Fruit fly (Drosophila melanogaster): Measurements from ENCODE around the gene CG15820.
A peak's percentile ranks its signal among the peaks of the same experiment; 100 is the strongest.

CG15820 gene

dm6 chr3L:2162019-2162418 is 12.1 kb downstream of the CG15820 start (continued):
- TF ChIP-seq Scr (GFP tag; IDR thresholded peaks at IDR 0.05; ENCODE audit: partially characterized antibody) (no peak), Chrac-16 (GFP tag; optimal IDR thresholded peaks at IDR 0.05) (peak; percentile 48), p53 (GFP tag; optimal IDR thresholded peaks at IDR 0.05) (peak; percentile 20), cas (GFP tag; IDR thresholded peaks at IDR 0.05) (no peak), HmgZ (tag; optimal IDR thresholded peaks at IDR 0.05) (peak; percentile 40), Dll (GFP tag; IDR thresholded peaks at IDR 0.05; ENCODE audit: partially characterized antibody) (no peak), CG12104 (GFP tag; optimal IDR thresholded peaks at IDR 0.05) (peak; percentile 47), MESR4 (GFP tag; optimal IDR thresholded peaks at IDR 0.05) (no peak), CG9817 (tag; optimal IDR thresholded peaks at IDR 0.05) (peak; percentile 59), D (optimal IDR thresholded peaks at IDR 0.05) (no peak), D (GFP tag; optimal IDR thresholded peaks at IDR 0.05) (peak; percentile 80), CG34224 (GFP tag; IDR thresholded peaks at IDR 0.05; ENCODE audit: partially characterized antibody) (no peak), Mrtf (GFP tag; IDR thresholded peaks at IDR 0.05) (0 out of 3 replicates have a peak, but pooled peaks have one; percentile 44), danr (GFP tag; IDR thresholded peaks at IDR 0.05) (peak; percentile 49; the same call in 1 of the 2 replicates), Jarid2 (GFP tag; optimal IDR thresholded peaks at IDR 0.05) (peak; percentile 7), gro (GFP tag; optimal IDR thresholded peaks at IDR 0.05) (peak; percentile 20), CG17568 (GFP tag; optimal IDR thresholded peaks at IDR 0.05) (peak; percentile 39), CG7963 (GFP tag; IDR thresholded peaks at IDR 0.05; ENCODE audit: partially characterized antibody) (no peak), CG16779 (GFP tag; IDR thresholded peaks at IDR 0.05) (peak; percentile 22; the same call in 1 of the 2 replicates), HmgD (GFP tag; optimal IDR thresholded peaks at IDR 0.05) (no peak), CG31224 (GFP tag; IDR thresholded peaks at IDR 0.05) (peak; percentile 50), CG1832 (GFP tag; optimal IDR thresholded peaks at IDR 0.05) (no peak), fu2 (GFP tag; optimal IDR thresholded peaks at IDR 0.05) (no peak), chm (GFP tag; IDR thresholded peaks at IDR 0.05) (peak; percentile 83), salm (tag; optimal IDR thresholded peaks at IDR 0.05) (peak; percentile 60), pros (GFP tag; optimal IDR thresholded peaks at IDR 0.05) (no peak), sisA (GFP tag; IDR thresholded peaks at IDR 0.05) (peak; percentile 88), Kr (GFP tag; optimal IDR thresholded peaks at IDR 0.05) (no peak), CG3838 (GFP tag; optimal IDR thresholded peaks at IDR 0.05) (no peak), run (tag; optimal IDR thresholded peaks at IDR 0.05) (peak; percentile 19), CG7556 (GFP tag; optimal IDR thresholded peaks at IDR 0.05) (peak; percentile 55), CG7987 (GFP tag; optimal IDR thresholded peaks at IDR 0.05) (peak; percentile 18), tx (GFP tag; optimal IDR thresholded peaks at IDR 0.05) (peak; percentile 45), CG9437 (GFP tag; optimal IDR thresholded peaks at IDR 0.05) (peak; percentile 34), aop (GFP tag; IDR thresholded peaks at IDR 0.05) (peak; percentile 65), CG16863 (GFP tag; optimal IDR thresholded peaks at IDR 0.05) (peak; percentile 53), CG9932 (GFP tag; IDR thresholded peaks at IDR 0.05) (0 out of 2 replicates have a peak, but pooled peaks have one; percentile 10), CG17359 (tag; optimal IDR thresholded peaks at IDR 0.05) (peak; percentile 89), Max (GFP tag; optimal IDR thresholded peaks at IDR 0.05) (peak; percentile 61), gcm2 (GFP tag; optimal IDR thresholded peaks at IDR 0.05) (peak; percentile 5), inv (GFP tag; IDR thresholded peaks at IDR 0.05; ENCODE audit: partially characterized antibody) (no peak), bcd (GFP tag; optimal IDR thresholded peaks at IDR 0.05) (peak; percentile 49), hth (optimal IDR thresholded peaks at IDR 0.05) (no peak), ems (GFP tag; optimal IDR thresholded peaks at IDR 0.05) (peak; percentile 82), vfl (GFP tag; optimal IDR thresholded peaks at IDR 0.05) (no peak), Gug (GFP tag; IDR thresholded peaks at IDR 0.05) (peak; percentile 71), CG8290 (GFP tag; optimal IDR thresholded peaks at IDR 0.05) (peak; percentile 71), CG8290 (tag; optimal IDR thresholded peaks at IDR 0.05) (peak in 1 of 2 experiments; percentile 62), CG2199 (GFP tag; IDR thresholded peaks at IDR 0.05) (peak; percentile 81; the same call in 2 of the 3 replicates), lab (GFP tag; optimal IDR thresholded peaks at IDR 0.05) (peak; percentile 74), gcm (GFP tag; optimal IDR thresholded peaks at IDR 0.05) (peak; percentile 59), CG13123 (GFP tag; optimal IDR thresholded peaks at IDR 0.05) (peak; percentile 15)

Measured in whole organism, embryonic.